Worm (Caenorhabditis elegans): ENCODE measurements around the gene F08F3.6.

The F08F3.6 gene

ce11 chrV:5444037-5444436, 24.2 kb upstream of the F08F3.6 start:
- TF ChIP-seq nhr-10 (tag; optimal IDR thresholded peaks at IDR 0.05) (no peak), unc-55 (GFP tag; optimal IDR thresholded peaks at IDR 0.05) (no peak), mab-5 (tag; optimal IDR thresholded peaks at IDR 0.05) (no peak)

ce11 chrV:5442366-5442765, 22.5 kb upstream of the F08F3.6 start:
- TF ChIP-seq C34F6.9 (tag; optimal IDR thresholded peaks at IDR 0.05) (no peak), zag-1 (tag; optimal IDR thresholded peaks at IDR 0.05) (peak; percentile 13), lsy-2 (tag; optimal IDR thresholded peaks at IDR 0.05) (no peak), lin-39 (tag; optimal IDR thresholded peaks at IDR 0.05) (no peak), mab-5 (tag; optimal IDR thresholded peaks at IDR 0.05) (peak; percentile 3), nhr-77 (tag; optimal IDR thresholded peaks at IDR 0.05) (no peak), gmeb-1 (tag; optimal IDR thresholded peaks at IDR 0.05) (no peak), nhr-11 (tag; optimal IDR thresholded peaks at IDR 0.05) (no peak)

ce11 chrV:5439068-5439467, 19.2 kb upstream of the F08F3.6 start, which contains the start of gene snpc-1.3:
TSS of gene snpc-1.3 (minus strand) at chrV:5439168.
- no peak for TF ChIP-seq ceh-16 (tag; optimal IDR thresholded peaks at IDR 0.05)
- no peak for TF ChIP-seq nhr-77 (tag; optimal IDR thresholded peaks at IDR 0.05)
- TF ChIP-seq aly-2 (tag; optimal IDR thresholded peaks at IDR 0.05) = no peak
- TF ChIP-seq ztf-4 (tag; optimal IDR thresholded peaks at IDR 0.05) = no peak
- no peak for TF ChIP-seq nhr-11 (tag; optimal IDR thresholded peaks at IDR 0.05)

ce11 chrV:5433020-5433419, 13.2 kb upstream of the F08F3.6 start, which contains the start of gene acl-6:
TSS of gene acl-6 (plus strand) at chrV:5433386.
- TF ChIP-seq nhr-11 (tag; optimal IDR thresholded peaks at IDR 0.05) (no peak), blmp-1 (tag; optimal IDR thresholded peaks at IDR 0.05; ENCODE audit: insufficient read depth) (no peak), skn-1 (tag; optimal IDR thresholded peaks at IDR 0.05) (peak; percentile 64), fos-1 (tag; optimal IDR thresholded peaks at IDR 0.05) (peak; percentile 94), peb-1 (tag; optimal IDR thresholded peaks at IDR 0.05) (no peak), alr-1 (tag; optimal IDR thresholded peaks at IDR 0.05) (no peak), unc-55 (GFP tag; optimal IDR thresholded peaks at IDR 0.05) (peak; percentile 66), nhr-77 (tag; optimal IDR thresholded peaks at IDR 0.05) (no peak), sma-3 (GFP tag; optimal IDR thresholded peaks at IDR 0.05) (peak; percentile 54), egl-27 (tag; optimal IDR thresholded peaks at IDR 0.05) (peak; percentile 37), elt-3 (tag; optimal IDR thresholded peaks at IDR 0.05) (no peak), dmd-4 (tag; optimal IDR thresholded peaks at IDR 0.05) (no peak), elt-1 (tag; optimal IDR thresholded peaks at IDR 0.05) (no peak), nhr-6 (tag; optimal IDR thresholded peaks at IDR 0.05) (no peak), nhr-25 (tag; optimal IDR thresholded peaks at IDR 0.05) (no peak), mab-5 (tag; optimal IDR thresholded peaks at IDR 0.05) (no peak), C34F6.9 (tag; optimal IDR thresholded peaks at IDR 0.05) (peak; percentile 75), lin-11 (tag; optimal IDR thresholded peaks at IDR 0.05) (no peak), lsy-2 (tag; optimal IDR thresholded peaks at IDR 0.05) (peak in 1 of 2 experiments; percentile 70), lin-39 (tag; optimal IDR thresholded peaks at IDR 0.05) (no peak), nhr-10 (tag; optimal IDR thresholded peaks at IDR 0.05) (no peak), ZK546.5 (tag; optimal IDR thresholded peaks at IDR 0.05) (no peak), crh-2 (tag; optimal IDR thresholded peaks at IDR 0.05) (peak; percentile 75), ceh-82 (tag; optimal IDR thresholded peaks at IDR 0.05) (no peak), ztf-1 (GFP tag; conservative IDR thresholded peaks at IDR 0.05) (no peak), nhr-237 (tag; optimal IDR thresholded peaks at IDR 0.05) (no peak), Y55F3AM.14 (GFP tag; optimal IDR thresholded peaks at IDR 0.05) (no peak), unc-39 (tag; optimal IDR thresholded peaks at IDR 0.05) (no peak), aly-2 (tag; optimal IDR thresholded peaks at IDR 0.05) (no peak), mbf-1 (tag; optimal IDR thresholded peaks at IDR 0.05) (no peak), sma-9 (GFP tag; optimal IDR thresholded peaks at IDR 0.05) (peak; percentile 80), sma-9 (tag; optimal IDR thresholded peaks at IDR 0.05) (no peak), lin-13 (GFP tag; optimal IDR thresholded peaks at IDR 0.05) (peak; percentile 37), ztf-4 (tag; optimal IDR thresholded peaks at IDR 0.05) (no peak), zag-1 (tag; optimal IDR thresholded peaks at IDR 0.05) (no peak), unc-62 (GFP tag; optimal IDR thresholded peaks at IDR 0.05) (no peak), gmeb-1 (tag; optimal IDR thresholded peaks at IDR 0.05) (peak; percentile 91), nhr-21 (tag; optimal IDR thresholded peaks at IDR 0.05) (no peak), ceh-16 (tag; optimal IDR thresholded peaks at IDR 0.05) (no peak), nhr-129 (tag; optimal IDR thresholded peaks at IDR 0.05) (peak; percentile 25), F13H6.1 (tag; optimal IDR thresholded peaks at IDR 0.05) (no peak), ama-1 (optimal IDR thresholded peaks at IDR 0.05) (no peak), ztf-11 (tag; optimal IDR thresholded peaks at IDR 0.05) (no peak), sem-4 (tag; optimal IDR thresholded peaks at IDR 0.05) (no peak), mdl-1 (tag; optimal IDR thresholded peaks at IDR 0.05) (no peak), nhr-23 (tag; optimal IDR thresholded peaks at IDR 0.05) (no peak), nhr-12 (tag; optimal IDR thresholded peaks at IDR 0.05) (no peak), snpc-4 (tag; optimal IDR thresholded peaks at IDR 0.05) (no peak)

All from whole organism, L2 larva.